Fruit fly (Drosophila melanogaster) whole organism, adult: Measurements from ENCODE around the gene CG3534.

Experiments
- CG11617 ChIP-seq: fragments of 200-800 bp; sonication (Bioruptor generic); optimal IDR thresholded peaks from 2 replicates; lab custom pipeline; 2017; ENCODE audit warnings: mild to moderate bottlenecking, missing biosample characterization, missing genetic modification reagents, missing genetic modification characterization
- CG7045 ChIP-seq: fragments of 200-800 bp; sonication (Bioruptor generic); optimal IDR thresholded peaks from 2 replicates; lab custom pipeline; 2017; ENCODE audit warnings: missing biosample characterization, mild to moderate bottlenecking, missing genetic modification characterization
- Hr96 ChIP-seq: fragments of 200-800 bp; sonication (Bioruptor generic); optimal IDR thresholded peaks from 2 replicates; lab custom pipeline; 2016; ENCODE audit warnings: missing biosample characterization, missing genetic modification characterization
- pad ChIP-seq: fragments of 200-800 bp; sonication (Bioruptor generic); optimal IDR thresholded peaks from 3 replicates; lab custom pipeline; 2017; ENCODE audit warnings: missing biosample characterization, missing genetic modification characterization, mild to moderate bottlenecking, moderate library complexity, missing genetic modification reagents

dm6 chr3R:17035945-17036344 is 39.7 kb downstream of the CG3534 start, which contains the start of gene CG4009:
- no peak for TF ChIP-seq Hr96
- TF ChIP-seq pad (GFP tag; lab: Kevin White, UChicago), result no peak
- no peak for TF ChIP-seq CG7045
- TF ChIP-seq CG11617 (GFP tag; lab: Kevin White, UChicago), result no peak
